Worm (Caenorhabditis elegans) whole organism, early embryonic: ENCODE data around the gene Y43F4A.1.
A peak's percentile ranks its signal among the peaks of the same experiment; 100 is the strongest.

Experiments
- B0310.2 ChIP-seq: sonication (generic microtip); optimal IDR thresholded peaks from 2 replicates; lab custom pipeline; 2016; ENCODE audit warnings: mild to moderate bottlenecking, missing genetic modification characterization, missing compliant biosample characterization
- F13C5.2 ChIP-seq: sonication (generic microtip); optimal IDR thresholded peaks from 2 replicates; lab custom pipeline; 2017; ENCODE audit warnings: mild to moderate bottlenecking, missing genetic modification characterization, inconsistent platforms, missing compliant biosample characterization
- aly-1 ChIP-seq: sonication (generic microtip); optimal IDR thresholded peaks from 2 replicates; lab custom pipeline; 2016; ENCODE audit warnings: missing genetic modification characterization, missing compliant biosample characterization
- ama-1 ChIP-seq: fragments of 150-350 bp; optimal IDR thresholded peaks from 2 replicates; lab custom pipeline; 2014
- ceh-13 ChIP-seq: fragments of 200-800 bp; sonication (Bioruptor generic); optimal IDR thresholded peaks from 2 replicates; lab custom pipeline; 2018; ENCODE audit warnings: mild to moderate bottlenecking, missing genetic modification characterization, missing compliant biosample characterization
- ceh-36 ChIP-seq: sonication (generic microtip); optimal IDR thresholded peaks from 2 replicates; lab custom pipeline; 2016; ENCODE audit warnings: missing genetic modification characterization, inconsistent platforms, missing compliant biosample characterization
- ets-7 ChIP-seq: sonication (generic microtip); optimal IDR thresholded peaks from 2 replicates; lab custom pipeline; 2016; ENCODE audit warnings: missing genotype, missing genetic modification characterization, missing compliant biosample characterization
- flt-1 ChIP-seq: fragments of 200-800 bp; sonication (Bioruptor generic); IDR thresholded peaks from 2 replicates; pipeline ENCODE4 v1.3.6; 2022; ENCODE audit warnings: missing genetic modification characterization, missing compliant biosample characterization
- hmbx-1 ChIP-seq: sonication (generic microtip); optimal IDR thresholded peaks from 2 replicates; lab custom pipeline; 2016; ENCODE audit warnings: mild to moderate bottlenecking, missing genetic modification characterization, missing compliant biosample characterization
- hmg-4 ChIP-seq: fragments of 200-800 bp; sonication (Bioruptor generic); optimal IDR thresholded peaks from 2 replicates; lab custom pipeline; 2018; ENCODE audit warnings: mild to moderate bottlenecking, missing genetic modification characterization, missing compliant biosample characterization
- hnd-1 ChIP-seq: sonication (generic microtip); optimal IDR thresholded peaks from 2 replicates; lab custom pipeline; 2016; ENCODE audit warnings: missing genetic modification characterization, missing compliant biosample characterization
- pes-1 ChIP-seq: fragments of 200-800 bp; sonication (Bioruptor generic); IDR thresholded peaks from 2 replicates; pipeline ENCODE4 v1.3.6; 2022; ENCODE audit warnings: missing genetic modification reagents, missing genetic modification characterization, missing compliant biosample characterization
- scrt-1 ChIP-seq: fragments of 200-800 bp; sonication (Bioruptor generic); IDR thresholded peaks from 2 replicates; pipeline ENCODE4 v1.3.6; 2022; ENCODE audit warnings: missing genetic modification characterization, missing compliant biosample characterization
- sea-1 ChIP-seq: fragments of 200-800 bp; sonication (Bioruptor generic); conservative IDR thresholded peaks from 2 replicates; pipeline ENCODE4 v1.3.6; 2022; ENCODE audit warnings: missing genetic modification characterization, missing compliant biosample characterization
- tbx-11 ChIP-seq: fragments of 200-800 bp; sonication (Bioruptor generic); IDR thresholded peaks from 2 replicates; pipeline ENCODE4 v1.3.6; 2022; ENCODE audit warnings: missing genetic modification characterization, missing compliant biosample characterization
- tbx-37 ChIP-seq: fragments of 200-800 bp; sonication (Bioruptor generic); conservative IDR thresholded peaks from 2 replicates; pipeline ENCODE4 v1.3.6; 2022; ENCODE audit warnings: missing genetic modification reagents, missing genetic modification characterization, missing compliant biosample characterization
- tra-4 ChIP-seq: sonication (generic microtip); optimal IDR thresholded peaks from 2 replicates; lab custom pipeline; 2017; ENCODE audit warnings: missing genetic modification characterization, missing compliant biosample characterization

Y43F4A.1 gene

DNA sequence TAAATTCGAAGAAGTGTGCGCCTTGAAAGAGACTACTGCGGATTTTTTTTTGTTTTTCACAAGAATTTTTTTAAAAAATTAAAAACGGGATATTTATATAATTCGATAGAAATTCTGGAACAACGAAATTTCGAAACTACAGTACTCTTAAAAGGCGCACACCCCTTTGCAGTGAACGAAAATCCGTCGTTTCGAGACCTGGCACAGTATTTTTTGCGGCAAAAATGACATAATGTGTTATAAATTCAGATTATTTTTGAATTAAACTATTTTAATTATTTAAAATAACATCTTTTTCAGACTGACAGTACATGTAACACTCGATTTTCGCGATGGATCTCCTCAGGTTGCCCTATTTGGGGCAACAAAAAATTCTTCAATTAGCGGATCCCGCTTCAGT lies 40.1 kb downstream of the Y43F4A.1 start, which contains the start of gene F56A8.4:
F56A8.4 (plus strand) TSS at position 301 of the 400 bp plus-strand sequence.
- TF ChIP-seq hmg-4 (GFP tag; lab: Kevin White, UChicago) (no peak), hnd-1 (no peak), ceh-36 (no peak), F13C5.2 (no peak)

DNA sequence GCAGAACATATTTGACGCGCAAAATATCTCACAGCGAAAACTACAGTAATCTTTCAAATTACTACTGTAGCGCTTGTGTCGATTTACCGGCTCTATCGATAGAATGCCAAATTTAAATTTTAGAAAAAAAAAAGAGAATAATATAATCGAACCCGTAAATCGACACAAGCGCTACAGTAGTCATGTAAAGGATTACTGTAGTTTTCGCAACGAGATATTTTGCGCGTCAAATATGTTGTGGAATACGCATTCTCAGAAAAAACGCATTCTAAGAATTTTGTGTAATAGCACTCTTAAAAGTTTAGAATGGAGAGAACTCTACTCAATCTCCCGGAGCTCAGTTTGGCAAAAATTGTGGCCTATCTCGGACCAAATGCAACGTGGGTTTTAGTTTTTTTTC lies 42.7 kb downstream of the Y43F4A.1 start, which contains the start of gene F56A8.5:
F56A8.5 (plus strand) TSS at position 301 of the 400 bp plus-strand sequence.
- TF ChIP-seq ama-1 (lab: Kevin White, UChicago) (no peak), B0310.2 (no peak), hmbx-1 (tag; lab: Kevin White, UChicago) (no peak), hnd-1 (no peak), tra-4 (no peak), pes-1 (GFP tag; lab: Robert Waterston, UW) (no peak), F13C5.2 (no peak), aly-1 (no peak), ceh-36 (no peak), ets-7 (tag; lab: Kevin White, UChicago) (no peak), scrt-1 (no peak), tbx-11 (GFP tag; lab: Robert Waterston, UW) (no peak), tbx-37 (GFP tag; lab: Robert Waterston, UW) (no peak), flt-1 (no peak), ceh-13 (GFP tag; lab: Kevin White, UChicago) (no peak), hmg-4 (GFP tag; lab: Kevin White, UChicago) (no peak), sea-1 (no peak)

DNA sequence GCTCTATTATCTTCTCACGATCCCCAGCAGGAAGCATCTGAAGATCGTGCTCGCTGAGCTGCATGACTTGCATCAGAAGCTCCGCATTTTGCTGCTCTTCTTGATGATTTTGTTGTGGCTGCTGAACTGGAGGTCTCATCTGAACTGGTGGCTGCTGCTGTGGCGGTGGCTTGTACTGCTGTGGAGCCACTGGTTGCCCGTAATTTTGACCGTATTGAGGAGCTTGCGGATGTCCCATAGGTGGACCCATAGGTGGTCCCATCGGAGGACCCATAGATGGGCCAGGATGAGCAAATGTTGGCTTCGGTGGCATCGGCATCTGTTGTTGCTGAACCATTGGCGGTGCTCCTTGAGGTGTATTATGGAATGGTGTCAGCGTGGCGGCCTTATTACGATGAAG lies 44.2 kb downstream of the Y43F4A.1 start:
- TF ChIP-seq ets-7 (tag; lab: Kevin White, UChicago) = no peak
- no peak for TF ChIP-seq ceh-36
- no peak for TF ChIP-seq flt-1
- TF ChIP-seq B0310.2 = no peak
- no peak for TF ChIP-seq pes-1 (GFP tag; lab: Robert Waterston, UW)
- TF ChIP-seq sea-1 = no peak
- TF ChIP-seq F13C5.2 = no peak
- no peak for TF ChIP-seq hmbx-1 (tag; lab: Kevin White, UChicago)
- TF ChIP-seq hmg-4 (GFP tag; lab: Kevin White, UChicago) = no peak
- TF ChIP-seq ama-1 (lab: Kevin White, UChicago) = no peak
- TF ChIP-seq hnd-1 = no peak
- no peak for TF ChIP-seq tbx-37 (GFP tag; lab: Robert Waterston, UW)
- no peak for TF ChIP-seq scrt-1
- no peak for TF ChIP-seq aly-1

DNA sequence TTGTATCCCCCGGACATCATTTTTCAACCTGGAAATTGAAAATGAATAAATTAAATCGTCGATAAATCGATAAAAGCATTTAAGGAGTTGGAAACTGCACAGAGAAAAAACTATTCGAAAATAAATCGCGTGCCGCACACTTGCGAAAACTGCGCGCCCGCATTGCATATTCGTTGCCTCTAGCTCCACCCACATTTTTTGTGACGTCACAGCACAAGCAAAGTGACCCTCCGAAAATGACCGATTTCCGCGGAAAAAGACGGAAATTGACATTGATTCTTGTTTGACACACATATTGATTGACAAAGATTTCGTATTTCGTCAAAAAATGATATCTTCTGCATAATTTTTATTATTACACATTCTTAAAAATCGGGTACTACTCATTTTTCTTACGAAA lies 46.0 kb downstream of the Y43F4A.1 start, which contains the start of gene cpf-2:
cpf-2 (minus strand) TSS at position 28 of the 400 bp plus-strand sequence.
- TF ChIP-seq sea-1 (peak; percentile 80), scrt-1 (peak; percentile 57; the same call in 1 of the 2 replicates), pes-1 (GFP tag; lab: Robert Waterston, UW) (peak; percentile 75), ceh-13 (GFP tag; lab: Kevin White, UChicago) (peak; percentile 33), flt-1 (peak; percentile 64), B0310.2 (peak; percentile 33), ets-7 (tag; lab: Kevin White, UChicago) (no peak), tbx-37 (GFP tag; lab: Robert Waterston, UW) (peak; percentile 55; the same call in 1 of the 2 replicates), tra-4 (peak; percentile 12), hnd-1 (peak; percentile 13), ama-1 (lab: Kevin White, UChicago) (no peak), aly-1 (peak; percentile 44), ceh-36 (peak; percentile 51), F13C5.2 (peak; percentile 93), tbx-11 (GFP tag; lab: Robert Waterston, UW) (peak; percentile 65; the same call in 1 of the 2 replicates), hmg-4 (GFP tag; lab: Kevin White, UChicago) (peak; percentile 73), hmbx-1 (tag; lab: Kevin White, UChicago) (peak; percentile 33)

DNA sequence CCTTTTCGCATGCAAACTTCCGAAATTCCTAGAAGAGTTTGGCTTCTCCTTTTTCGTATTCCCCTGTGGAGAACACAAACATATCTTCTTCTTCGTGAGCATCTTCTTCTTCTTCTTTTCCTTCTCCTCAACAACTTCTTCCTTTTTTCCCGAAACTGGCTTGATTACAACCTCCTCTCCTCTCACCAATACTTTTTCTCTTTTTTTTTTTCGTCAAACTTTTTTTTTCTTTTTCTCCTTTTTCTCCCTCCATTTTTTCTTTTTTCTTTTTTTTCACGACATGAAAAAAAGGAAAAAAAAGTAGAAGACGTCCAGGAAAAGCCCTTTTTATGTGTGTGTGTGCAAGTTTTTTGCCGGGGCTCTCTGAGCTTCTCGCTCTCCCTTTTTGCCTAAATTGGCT lies 48.0 kb downstream of the Y43F4A.1 start:
- TF ChIP-seq F13C5.2 = no peak
- TF ChIP-seq tbx-37 (GFP tag; lab: Robert Waterston, UW) = no peak
- no peak for TF ChIP-seq ets-7 (tag; lab: Kevin White, UChicago)
- no peak for TF ChIP-seq pes-1 (GFP tag; lab: Robert Waterston, UW)
- no peak for TF ChIP-seq hmg-4 (GFP tag; lab: Kevin White, UChicago)
- TF ChIP-seq sea-1 = no peak
- no peak for TF ChIP-seq hnd-1
- no peak for TF ChIP-seq ceh-36
- no peak for TF ChIP-seq scrt-1
- no peak for TF ChIP-seq tra-4

DNA sequence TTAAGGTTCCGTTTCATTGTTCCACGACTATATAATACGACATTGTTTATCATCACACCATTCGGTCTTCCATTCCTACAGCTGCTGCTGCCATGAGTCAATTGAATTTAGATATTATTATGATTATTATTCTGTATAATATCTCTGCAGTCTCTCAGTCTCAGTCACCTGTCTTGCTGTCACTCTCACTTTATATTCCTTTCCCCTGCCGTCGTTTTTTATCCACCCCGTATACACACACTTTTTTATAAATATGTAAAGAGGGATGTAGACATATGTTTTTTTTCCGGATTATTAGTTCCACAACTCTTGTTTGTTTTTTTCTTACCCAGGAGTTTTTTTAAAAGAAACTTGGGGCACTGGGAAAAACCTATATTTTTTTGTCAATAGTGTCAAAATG lies 49.4 kb downstream of the Y43F4A.1 start:
- TF ChIP-seq tbx-11 (GFP tag; lab: Robert Waterston, UW) (no peak), aly-1 (no peak), pes-1 (GFP tag; lab: Robert Waterston, UW) (no peak), ceh-13 (GFP tag; lab: Kevin White, UChicago) (no peak), scrt-1 (no peak), hnd-1 (no peak), ama-1 (lab: Kevin White, UChicago) (no peak), B0310.2 (no peak), hmbx-1 (tag; lab: Kevin White, UChicago) (no peak)

DNA sequence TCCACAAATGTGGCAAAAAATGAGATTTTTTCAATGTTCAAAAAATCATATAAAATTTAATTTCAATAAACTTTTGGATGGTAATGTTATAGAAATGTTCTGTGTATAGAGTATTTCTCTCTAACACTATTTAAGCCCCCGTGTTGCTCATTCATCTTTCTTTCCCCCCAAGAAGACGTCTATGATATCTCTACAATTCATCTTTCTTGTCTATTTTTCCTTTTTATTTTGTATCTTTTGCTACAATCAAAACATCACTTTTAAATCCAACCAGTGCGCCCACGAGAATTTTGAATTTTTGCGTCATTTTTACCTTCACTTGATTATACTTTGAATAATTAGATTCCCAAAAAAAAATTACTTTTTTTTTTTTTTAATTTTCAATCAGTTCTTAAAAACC lies 49.9 kb downstream of the Y43F4A.1 start:
- TF ChIP-seq ceh-36 (no peak), scrt-1 (no peak), aly-1 (no peak), ceh-13 (GFP tag; lab: Kevin White, UChicago) (no peak), F13C5.2 (no peak), pes-1 (GFP tag; lab: Robert Waterston, UW) (no peak), tbx-11 (GFP tag; lab: Robert Waterston, UW) (no peak), ets-7 (tag; lab: Kevin White, UChicago) (no peak), ama-1 (lab: Kevin White, UChicago) (no peak), hmbx-1 (tag; lab: Kevin White, UChicago) (no peak), tbx-37 (GFP tag; lab: Robert Waterston, UW) (no peak), tra-4 (no peak), hmg-4 (GFP tag; lab: Kevin White, UChicago) (no peak), hnd-1 (no peak), B0310.2 (no peak)

DNA sequence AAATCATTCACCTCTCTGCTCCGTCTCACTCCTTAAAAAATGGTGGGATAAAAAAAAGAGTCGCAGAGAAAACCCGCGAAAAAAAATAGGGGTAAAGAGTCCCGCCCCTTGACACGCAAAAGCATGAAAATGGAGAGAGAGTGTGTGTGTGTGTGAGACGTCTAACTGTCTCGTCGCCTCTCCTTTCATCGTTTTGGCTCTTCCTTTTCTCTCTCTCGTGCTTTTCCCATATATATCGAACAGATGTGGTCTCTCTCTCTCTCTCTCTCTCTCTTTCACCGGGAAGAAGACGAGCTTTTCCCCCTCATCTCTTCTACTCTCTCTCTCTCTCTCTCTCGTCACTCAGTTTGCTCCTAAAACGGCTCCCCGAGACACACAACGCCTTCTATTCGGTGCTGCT lies 52.9 kb downstream of the Y43F4A.1 start:
- TF ChIP-seq B0310.2 = no peak
- peak; percentile 42 for TF ChIP-seq hmg-4 (GFP tag; lab: Kevin White, UChicago)
